Fruit fly (Drosophila melanogaster): Measurements from ENCODE around the gene Dhfr.

The Dhfr gene

DNA sequence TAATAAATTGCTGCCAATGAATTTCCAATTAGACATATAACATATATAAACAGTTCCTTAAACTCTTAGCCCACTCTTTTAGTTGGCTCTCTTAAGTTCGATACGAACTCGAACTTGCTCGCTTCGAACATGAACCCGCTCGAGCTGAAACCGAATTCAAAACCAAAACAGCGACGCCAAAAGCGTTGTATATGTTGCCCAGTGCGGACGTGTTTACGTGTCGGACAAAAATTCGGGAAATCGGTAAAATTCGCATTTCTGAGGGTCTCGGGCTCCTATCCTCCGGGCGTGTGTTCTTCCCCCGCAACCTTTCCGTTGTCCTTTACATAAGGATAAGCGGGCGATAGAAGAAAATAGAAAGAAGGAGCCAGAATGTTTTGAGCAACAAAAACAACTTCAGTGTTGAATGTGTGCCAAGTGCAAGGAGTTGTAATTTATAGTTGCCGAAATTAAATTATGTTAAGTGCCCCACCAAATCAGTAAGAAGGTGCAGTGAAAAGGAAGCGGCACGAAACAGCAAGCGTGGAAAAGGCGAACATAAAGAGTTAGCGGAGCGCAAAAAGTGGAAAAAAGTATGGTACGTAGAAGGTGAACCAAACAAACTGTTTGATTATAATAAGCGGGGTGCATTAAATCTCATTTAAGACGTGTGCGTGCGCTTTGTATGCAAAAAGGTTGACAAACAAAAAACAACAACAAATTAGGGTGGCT lies 21.8 kb downstream of the Dhfr start, which contains the start of gene CG42342:
Gene CG42342 (plus strand): TSS at position 176 of the 711 bp plus-strand sequence.
- TF ChIP-seq Adf1 (GFP tag; IDR thresholded peaks at IDR 0.05) (no peak), sna (GFP tag; IDR thresholded peaks at IDR 0.05; ENCODE audit: partially characterized antibody) (no peak), stwl (tag; optimal IDR thresholded peaks at IDR 0.05) (no peak), scrt (GFP tag; optimal IDR thresholded peaks at IDR 0.05) (no peak), cas (GFP tag; IDR thresholded peaks at IDR 0.05) (no peak), hkb (optimal IDR thresholded peaks at IDR 0.05) (no peak), hkb (GFP tag; IDR thresholded peaks at IDR 0.05) (0 out of 2 replicates have a peak, but pooled peaks have one; percentile 10), Bgb (GFP tag; IDR thresholded peaks at IDR 0.05; ENCODE audit: partially characterized antibody) (peak; percentile 45; the same call in 1 of the 2 replicates), CG13894 (tag; optimal IDR thresholded peaks at IDR 0.05) (peak; percentile 7), CG11696 (GFP tag; IDR thresholded peaks at IDR 0.05) (no peak), CG2199 (GFP tag; IDR thresholded peaks at IDR 0.05) (0 out of 3 replicates have a peak, but pooled peaks have one; percentile 12), her (GFP tag; optimal IDR thresholded peaks at IDR 0.05) (no peak), CG8478 (optimal IDR thresholded peaks at IDR 0.05) (no peak), CG13123 (GFP tag; optimal IDR thresholded peaks at IDR 0.05) (no peak), Med (GFP tag) (peak; percentile 75), chn (GFP tag; optimal IDR thresholded peaks at IDR 0.05) (no peak), nerfin-2 (GFP tag; IDR thresholded peaks at IDR 0.05; ENCODE audit: partially characterized antibody) (no peak), Dbx (GFP tag; IDR thresholded peaks at IDR 0.05) (no peak), eve (GFP tag; optimal IDR thresholded peaks at IDR 0.05) (peak in 1 of 2 experiments; percentile 11), CG8388 (GFP tag; optimal IDR thresholded peaks at IDR 0.05) (no peak), Trl (optimal IDR thresholded peaks at IDR 0.05) (peak; percentile 27 to 48), Trl (GFP tag; optimal IDR thresholded peaks at IDR 0.05) (no peak), gcm (GFP tag; optimal IDR thresholded peaks at IDR 0.05) (peak; percentile 38), fru (optimal IDR thresholded peaks at IDR 0.05) (no peak), CG18619 (GFP tag; optimal IDR thresholded peaks at IDR 0.05) (no peak), nom (GFP tag; optimal IDR thresholded peaks at IDR 0.05) (peak; percentile 20), Kr (GFP tag; optimal IDR thresholded peaks at IDR 0.05) (peak; percentile 16), Rfx (GFP tag; IDR thresholded peaks at IDR 0.05) (no peak), Hmx (GFP tag; optimal IDR thresholded peaks at IDR 0.05) (no peak), tll (GFP tag; optimal IDR thresholded peaks at IDR 0.05) (no peak), bbx (GFP tag; IDR thresholded peaks at IDR 0.05; ENCODE audit: partially characterized antibody) (peak; percentile 36; the same call in 1 of the 2 replicates), Deaf1 (tag; optimal IDR thresholded peaks at IDR 0.05) (peak; percentile 42), otp (GFP tag; IDR thresholded peaks at IDR 0.05) (0 out of 3 replicates have a peak, but pooled peaks have one; percentile 14), CG12155 (GFP tag; optimal IDR thresholded peaks at IDR 0.05) (no peak), mirr (GFP tag; optimal IDR thresholded peaks at IDR 0.05) (no peak), crol (GFP tag; IDR thresholded peaks at IDR 0.05) (no peak), abd-A (tag; optimal IDR thresholded peaks at IDR 0.05) (peak; percentile 19), CG3163 (GFP tag; optimal IDR thresholded peaks at IDR 0.05) (peak; percentile 88), vvl (GFP tag; IDR thresholded peaks at IDR 0.05) (peak; percentile 65), CG5180 (GFP tag; optimal IDR thresholded peaks at IDR 0.05) (peak; percentile 99), Dp (GFP tag; optimal IDR thresholded peaks at IDR 0.05) (no peak), Jarid2 (GFP tag; optimal IDR thresholded peaks at IDR 0.05) (peak; percentile 89), CG4360 (GFP tag; IDR thresholded peaks at IDR 0.05) (0 out of 2 replicates have a peak, but pooled peaks have one; percentile 15), MTF-1 (GFP tag; optimal IDR thresholded peaks at IDR 0.05; ENCODE audit: borderline replicate concordance) (no peak), CG1602 (GFP tag; optimal IDR thresholded peaks at IDR 0.05) (no peak), zen2 (GFP tag; IDR thresholded peaks at IDR 0.05; ENCODE audit: partially characterized antibody) (no peak), Fer1 (GFP tag; optimal IDR thresholded peaks at IDR 0.05) (peak; percentile 6), ci (GFP tag; IDR thresholded peaks at IDR 0.05) (0 out of 3 replicates have a peak, but pooled peaks have one; percentile 6), ab (GFP tag; optimal IDR thresholded peaks at IDR 0.05) (no peak), Opbp (GFP tag; IDR thresholded peaks at IDR 0.05; ENCODE audit: partially characterized antibody) (peak; percentile 49; the same call in 2 of the 3 replicates)
